Fruit fly (Drosophila melanogaster): ENCODE results near the gene CG4743.

CG4743 gene

DNA sequence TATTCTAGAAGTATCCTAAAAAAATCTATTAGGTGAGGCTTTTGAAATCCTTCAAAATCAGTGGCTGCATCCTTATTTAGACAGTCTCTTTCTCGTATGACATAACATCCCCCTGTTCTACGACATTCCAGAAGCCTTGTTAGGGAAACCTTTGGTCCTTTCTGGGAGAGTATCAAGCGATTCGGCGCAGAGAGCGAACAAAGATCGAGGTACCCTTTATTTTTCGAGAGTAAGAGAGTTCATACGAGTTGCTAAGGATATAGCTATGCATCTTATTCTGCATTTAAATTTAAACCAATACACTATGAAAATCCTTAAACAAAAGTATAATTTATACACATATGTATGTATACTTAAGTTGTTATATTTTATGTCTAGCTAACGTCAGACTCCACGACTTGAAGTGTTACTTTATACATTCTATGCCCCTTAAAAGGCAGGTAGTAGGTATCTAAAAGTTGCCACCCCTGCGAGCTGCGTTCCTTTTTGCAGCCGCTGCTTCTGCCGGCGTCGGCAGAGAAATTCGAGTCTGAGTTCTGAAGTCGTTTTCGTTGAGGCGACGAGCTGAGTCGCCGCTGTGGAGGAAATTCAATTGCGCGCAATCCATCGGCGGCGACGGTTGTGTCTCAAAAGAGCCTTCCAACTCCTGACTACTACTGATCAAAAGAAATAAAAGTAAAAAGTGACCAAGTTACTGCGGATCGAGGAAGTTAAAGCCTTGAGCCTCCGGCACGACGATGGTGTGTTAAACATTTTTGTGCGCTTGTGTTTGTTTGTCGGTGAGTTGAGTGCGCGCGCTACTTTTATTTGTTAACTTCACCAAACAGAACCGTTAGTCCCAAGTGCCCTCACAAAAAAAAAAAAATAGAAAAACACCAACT is 42.8 kb downstream of the CG4743 start, which contains the start of gene jigr1:
Gene jigr1 (plus strand): TSS at position 550 of the 881 bp plus-strand sequence.
- peak; percentile 64 for TF ChIP-seq CG34367 (tag; optimal IDR thresholded peaks at IDR 0.05)
- no peak for TF ChIP-seq CG10348 (GFP tag; IDR thresholded peaks at IDR 0.05)
- TF ChIP-seq D1 (tag; optimal IDR thresholded peaks at IDR 0.05), result no peak
- no peak for TF ChIP-seq Ets98B (GFP tag; IDR thresholded peaks at IDR 0.05)
- TF ChIP-seq CG17806 (tag; optimal IDR thresholded peaks at IDR 0.05), result peak; percentile 68
- peak; percentile 71 for TF ChIP-seq CG8159 (tag; optimal IDR thresholded peaks at IDR 0.05)
- peak; percentile 61 for TF ChIP-seq CG8301 (tag; optimal IDR thresholded peaks at IDR 0.05)
- TF ChIP-seq CG4496 (GFP tag; IDR thresholded peaks at IDR 0.05), result peak; percentile 46; the same call in 1 of the 3 replicates
- no peak for TF ChIP-seq EcR (GFP tag; optimal IDR thresholded peaks at IDR 0.05)
- peak; percentile 67 for TF ChIP-seq CG9948 (tag; optimal IDR thresholded peaks at IDR 0.05)
- no peak for TF ChIP-seq CG12605 (GFP tag; IDR thresholded peaks at IDR 0.05)
- no peak for TF ChIP-seq fd96Ca (GFP tag; IDR thresholded peaks at IDR 0.05)
- peak; percentile 65 for TF ChIP-seq CG14655 (GFP tag; optimal IDR thresholded peaks at IDR 0.05)
- TF ChIP-seq CG32121 (GFP tag; IDR thresholded peaks at IDR 0.05), result no peak
- TF ChIP-seq Pif1B (GFP tag; optimal IDR thresholded peaks at IDR 0.05), result peak; percentile 73
- no peak for TF ChIP-seq rn (GFP tag; IDR thresholded peaks at IDR 0.05)
- TF ChIP-seq Snoo (tag; optimal IDR thresholded peaks at IDR 0.05), result peak; percentile 56
- TF ChIP-seq gl (tag; optimal IDR thresholded peaks at IDR 0.05), result peak; percentile 17
- TF ChIP-seq Pif1A (GFP tag; optimal IDR thresholded peaks at IDR 0.05), result peak; percentile 64
- peak; percentile 42 for TF ChIP-seq CG13204 (GFP tag; optimal IDR thresholded peaks at IDR 0.05)
- peak; percentile 60 for TF ChIP-seq CG15710 (tag; optimal IDR thresholded peaks at IDR 0.05)

dm6 chr3R:25633865-25634460 is 46.4 kb downstream of the CG4743 start:
- TF ChIP-seq CG14655 (GFP tag; optimal IDR thresholded peaks at IDR 0.05) (peak; percentile 9), Pif1A (GFP tag; optimal IDR thresholded peaks at IDR 0.05) (peak; percentile 53), Pif1B (GFP tag; optimal IDR thresholded peaks at IDR 0.05) (peak; percentile 56), CG34367 (tag; optimal IDR thresholded peaks at IDR 0.05) (no peak), rn (GFP tag; IDR thresholded peaks at IDR 0.05) (no peak), CG9948 (tag; optimal IDR thresholded peaks at IDR 0.05) (no peak), Snoo (tag; optimal IDR thresholded peaks at IDR 0.05) (peak; percentile 69), CG4496 (GFP tag; IDR thresholded peaks at IDR 0.05) (no peak), CG15710 (tag; optimal IDR thresholded peaks at IDR 0.05) (no peak), CG32121 (GFP tag; IDR thresholded peaks at IDR 0.05) (no peak), CG8301 (tag; optimal IDR thresholded peaks at IDR 0.05) (peak; percentile 6), EcR (GFP tag; optimal IDR thresholded peaks at IDR 0.05) (no peak), CG8159 (tag; optimal IDR thresholded peaks at IDR 0.05) (peak; percentile 32), CG17806 (tag; optimal IDR thresholded peaks at IDR 0.05) (peak; percentile 16)

dm6 chr3R:25631079-25631478 is 49.3 kb downstream of the CG4743 start:
- TF ChIP-seq CG17806 (tag; optimal IDR thresholded peaks at IDR 0.05) (peak; percentile 22), D1 (tag; optimal IDR thresholded peaks at IDR 0.05) (no peak), CG9948 (tag; optimal IDR thresholded peaks at IDR 0.05) (peak; percentile 7), CG15710 (tag; optimal IDR thresholded peaks at IDR 0.05) (peak; percentile 28), CG8301 (tag; optimal IDR thresholded peaks at IDR 0.05) (no peak), CG8159 (tag; optimal IDR thresholded peaks at IDR 0.05) (peak; percentile 58), CG34367 (tag; optimal IDR thresholded peaks at IDR 0.05) (no peak)

DNA sequence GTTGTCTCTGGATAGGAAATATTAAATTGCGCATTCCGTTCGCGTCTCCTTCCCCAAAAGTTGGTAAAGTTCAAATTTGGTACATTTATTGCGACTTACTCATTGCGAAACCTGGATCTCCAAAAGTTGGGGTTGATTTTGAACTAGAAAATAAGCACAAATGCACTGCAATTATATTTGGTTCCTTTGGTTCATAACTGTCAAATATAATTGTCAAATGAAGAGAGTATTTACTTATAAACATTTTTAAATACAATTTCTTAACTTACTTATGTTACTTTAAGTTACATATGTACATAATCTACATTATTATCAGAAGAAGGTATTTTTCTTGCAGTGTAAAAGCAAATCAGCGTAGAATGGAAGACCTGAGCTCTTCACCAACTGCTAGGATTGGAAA is 49.8 kb downstream of the CG4743 start:
- TF ChIP-seq CG4496 (GFP tag; IDR thresholded peaks at IDR 0.05) (no peak), CG14655 (GFP tag; optimal IDR thresholded peaks at IDR 0.05) (no peak), CG15710 (tag; optimal IDR thresholded peaks at IDR 0.05) (no peak), Pif1A (GFP tag; optimal IDR thresholded peaks at IDR 0.05) (no peak), Ets98B (GFP tag; IDR thresholded peaks at IDR 0.05) (no peak), gl (tag; optimal IDR thresholded peaks at IDR 0.05) (no peak), CG13204 (GFP tag; optimal IDR thresholded peaks at IDR 0.05) (no peak), CG17806 (tag; optimal IDR thresholded peaks at IDR 0.05) (no peak), CG8159 (tag; optimal IDR thresholded peaks at IDR 0.05) (no peak), D1 (tag; optimal IDR thresholded peaks at IDR 0.05) (no peak), fd96Ca (GFP tag; IDR thresholded peaks at IDR 0.05) (no peak), CG34367 (tag; optimal IDR thresholded peaks at IDR 0.05) (no peak), EcR (GFP tag; optimal IDR thresholded peaks at IDR 0.05) (no peak), CG8301 (tag; optimal IDR thresholded peaks at IDR 0.05) (no peak), Snoo (tag; optimal IDR thresholded peaks at IDR 0.05) (no peak), rn (GFP tag; IDR thresholded peaks at IDR 0.05) (no peak), CG12605 (GFP tag; IDR thresholded peaks at IDR 0.05) (no peak), Pif1B (GFP tag; optimal IDR thresholded peaks at IDR 0.05) (no peak)

Measured in whole organism, pupa.